Fruit fly (Drosophila melanogaster) whole organism, adult: Measurements from ENCODE around the gene CG14400.

ENCODE experiments used
- CG33017 ChIP-seq: fragments of 200-800 bp; sonication (Bioruptor generic); optimal IDR thresholded peaks from 2 replicates; lab custom pipeline; 2018; ENCODE audit warnings: missing biosample characterization, mild to moderate bottlenecking, missing genetic modification characterization, moderate library complexity
- CG7101 ChIP-seq: fragments of 200-800 bp; sonication (Bioruptor generic); optimal IDR thresholded peaks from 2 replicates; lab custom pipeline; 2018; ENCODE audit warnings: missing biosample characterization, mild to moderate bottlenecking, missing genetic modification characterization, moderate library complexity
- Crg-1 ChIP-seq: fragments of 200-800 bp; sonication (Bioruptor generic); optimal IDR thresholded peaks from 2 replicates; lab custom pipeline; 2016; ENCODE audit warnings: missing biosample characterization, missing genetic modification characterization
- Hr96 ChIP-seq: fragments of 200-800 bp; sonication (Bioruptor generic); optimal IDR thresholded peaks from 2 replicates; lab custom pipeline; 2016; ENCODE audit warnings: missing biosample characterization, missing genetic modification characterization
- Mnt ChIP-seq: fragments of 200-800 bp; sonication (Bioruptor generic); optimal IDR thresholded peaks from 2 replicates; lab custom pipeline; 2016; ENCODE audit warnings: missing biosample characterization, mild to moderate bottlenecking, missing genetic modification characterization
- cic ChIP-seq: fragments of 200-800 bp; sonication (Bioruptor generic); optimal IDR thresholded peaks from 2 replicates; lab custom pipeline; 2017; ENCODE audit warnings: missing biosample characterization, mild to moderate bottlenecking, missing genetic modification characterization, moderate library complexity
- cnc ChIP-seq, 2 experiments: fragments of >200 bp; optimal IDR thresholded peaks; 2 replicates each; lab custom pipeline; 2017
- kay ChIP-seq: fragments of 200-800 bp; sonication (Bioruptor generic); peaks from one replicate; lab custom pipeline; 2016; ENCODE audit warnings: missing biosample characterization, missing genetic modification characterization, borderline replicate concordance

dm6 chr2L:20874514-20874913, 16.8 kb upstream of the CG14400 start:
- TF ChIP-seq cnc (optimal IDR thresholded peaks at IDR 0.05; lab: Kevin White, UChicago) (no peak), Crg-1 (GFP tag; lab: Kevin White, UChicago) (no peak), CG33017 (tag; lab: Kevin White, UChicago) (no peak), kay (GFP tag; lab: Kevin White, UChicago) (no peak), Hr96 (GFP tag; lab: Kevin White, UChicago) (no peak), Mnt (GFP tag; lab: Kevin White, UChicago) (no peak), cic (GFP tag; lab: Kevin White, UChicago) (no peak), CG7101 (no peak)
